Worm (Caenorhabditis elegans) whole organism, L4 larva: Measurements from ENCODE around the gene nhr-12.

ENCODE experiments used
- ZK337.2 ChIP-seq: fragments of 200-800 bp; sonication (Bioruptor generic); IDR thresholded peaks from 2 replicates; pipeline ENCODE4 v1.3.6; 2022; ENCODE audit warnings: missing genetic modification reagents, missing genetic modification characterization, missing compliant biosample characterization
- aha-1 ChIP-seq: fragments of 150-350 bp; peaks from one replicate; lab custom pipeline; 2014; ENCODE audit warnings: missing biosample characterization, missing genetic modification characterization
- arid-1 ChIP-seq: fragments of 200-800 bp; sonication (Bioruptor generic); conservative IDR thresholded peaks from 2 replicates; pipeline ENCODE4 v1.3.6; 2022; ENCODE audit warnings: missing genetic modification reagents, missing genetic modification characterization, missing compliant biosample characterization
- ceh-20 ChIP-seq: fragments of 200-800 bp; sonication (Bioruptor generic); IDR thresholded peaks from 2 replicates; pipeline ENCODE4 v1.3.6; 2022; ENCODE audit warnings: missing genetic modification reagents, missing genetic modification characterization, missing compliant biosample characterization
- ces-1 ChIP-seq: fragments of 150-350 bp; sonication (generic microtip); optimal IDR thresholded peaks from 4 replicates; lab custom pipeline; 2014; ENCODE audit warnings: missing biosample characterization, missing genetic modification reagents, missing genetic modification characterization
- daf-12 ChIP-seq: fragments of 150-350 bp; optimal IDR thresholded peaks from 2 replicates; lab custom pipeline; 2014; ENCODE audit warnings: missing biosample characterization, missing genetic modification reagents, missing genetic modification characterization
- daf-8 ChIP-seq: fragments of 200-800 bp; sonication (Bioruptor generic); IDR thresholded peaks from 2 replicates; pipeline ENCODE4 v1.3.6; 2022; ENCODE audit warnings: missing genetic modification characterization, missing compliant biosample characterization
- dmd-6 ChIP-seq: fragments of 200-800 bp; sonication (Bioruptor generic); IDR thresholded peaks from 2 replicates; pipeline ENCODE4 v1.3.6; 2022; ENCODE audit warnings: missing genetic modification reagents, missing genetic modification characterization, missing compliant biosample characterization
- dmd-8 ChIP-seq: fragments of 200-800 bp; sonication (Bioruptor generic); IDR thresholded peaks from 2 replicates; pipeline ENCODE4 v1.3.6; 2022; ENCODE audit warnings: missing genetic modification characterization, missing compliant biosample characterization
- dpl-1 ChIP-seq: fragments of 150-350 bp; optimal IDR thresholded peaks from 2 replicates; lab custom pipeline; 2014; ENCODE audit warnings: missing biosample characterization, missing genetic modification reagents, missing genetic modification characterization
- duxl-1 ChIP-seq: sonication (generic microtip); optimal IDR thresholded peaks from 2 replicates; lab custom pipeline; 2016; ENCODE audit warnings: mild to moderate bottlenecking, missing genetic modification characterization, moderate library complexity, missing compliant biosample characterization; ENCODE audit not compliant: poor library complexity
- dve-1 ChIP-seq: sonication (generic microtip); optimal IDR thresholded peaks from 2 replicates; lab custom pipeline; 2017; ENCODE audit warnings: antibody characterized with exemption, mild to moderate bottlenecking, missing genetic modification characterization, missing compliant biosample characterization; ENCODE audit not compliant: insufficient read depth
- egl-43 ChIP-seq: fragments of 200-800 bp; sonication (Bioruptor generic); IDR thresholded peaks from 2 replicates; pipeline ENCODE4 v1.3.6; 2022; ENCODE audit warnings: missing genetic modification reagents, missing genetic modification characterization, missing compliant biosample characterization
- hif-1 ChIP-seq, 2 experiments: sonication (generic microtip); optimal IDR thresholded peaks; 2 replicates each; lab custom pipeline; 2016 to 2017; ENCODE audit warnings: missing compliant biosample characterization in 2 of 2, missing genetic modification characterization in 2 of 2, missing genetic modification reagents in 2 of 2, missing genotype in 2 of 2, mild to moderate bottlenecking in 1 of 2
- hlh-11 ChIP-seq: fragments of 200-800 bp; sonication (Bioruptor generic); optimal IDR thresholded peaks from 2 replicates; lab custom pipeline; 2018; ENCODE audit warnings: mild to moderate bottlenecking, missing genetic modification characterization, missing compliant biosample characterization
- jun-1 ChIP-seq: fragments of 150-350 bp; optimal IDR thresholded peaks from 2 replicates; lab custom pipeline; 2014; ENCODE audit warnings: missing biosample characterization, missing genetic modification reagents, missing genetic modification characterization
- lim-7 ChIP-seq: fragments of 200-800 bp; sonication (Bioruptor generic); IDR thresholded peaks from 2 replicates; pipeline ENCODE4 v1.3.6; 2022; ENCODE audit warnings: missing genetic modification characterization, missing compliant biosample characterization
- lin-1 ChIP-seq: fragments of 200-800 bp; sonication (Bioruptor generic); IDR thresholded peaks from 2 replicates; pipeline ENCODE4 v1.3.6; 2022; ENCODE audit warnings: missing genetic modification reagents, missing genetic modification characterization, missing compliant biosample characterization
- lir-3 ChIP-seq: sonication (generic microtip); optimal IDR thresholded peaks from 2 replicates; lab custom pipeline; 2016; ENCODE audit warnings: mild to moderate bottlenecking, missing genetic modification characterization, missing compliant biosample characterization
- lsy-2 ChIP-seq, 2 experiments: fragments of 150-350 bp in 1 of 2; sonication (generic microtip) in 1 of 2; optimal IDR thresholded peaks; 2 replicates each; lab custom pipeline; 2014 to 2017; ENCODE audit warnings: missing biosample characterization in 2 of 2, missing genetic modification characterization in 2 of 2
- madf-5 ChIP-seq, 2 experiments: fragments of 200-800 bp; sonication (Bioruptor generic); IDR thresholded peaks; 2 replicates each; pipeline ENCODE4 v1.3.6; 2022; ENCODE audit warnings: missing compliant biosample characterization in 2 of 2, missing genetic modification characterization in 2 of 2
- madf-9 ChIP-seq: fragments of 200-800 bp; sonication (Bioruptor generic); conservative IDR thresholded peaks from 2 replicates; pipeline ENCODE4 v1.3.6; 2022; ENCODE audit warnings: missing genetic modification reagents, missing genetic modification characterization, missing compliant biosample characterization
- mdl-1 ChIP-seq, 2 experiments: fragments of 150-350 bp in 1 of 2; sonication (generic microtip) in 1 of 2; optimal IDR thresholded peaks; 2 replicates each; lab custom pipeline; 2014 to 2017; ENCODE audit warnings: missing biosample characterization in 2 of 2, missing genetic modification characterization in 2 of 2
- mxl-3 ChIP-seq: fragments of 200-800 bp; sonication (Bioruptor generic); optimal IDR thresholded peaks from 2 replicates; lab custom pipeline; 2018; ENCODE audit warnings: mild to moderate bottlenecking, missing genetic modification characterization, missing compliant biosample characterization
- nhr-11 ChIP-seq: fragments of 150-350 bp; optimal IDR thresholded peaks from 2 replicates; lab custom pipeline; 2014; ENCODE audit warnings: missing biosample characterization, missing genetic modification characterization
- nhr-237 ChIP-seq: sonication (generic microtip); optimal IDR thresholded peaks from 2 replicates; lab custom pipeline; 2017; ENCODE audit warnings: missing biosample characterization, missing genetic modification characterization
- nhr-28 ChIP-seq: fragments of 150-350 bp; optimal IDR thresholded peaks from 2 replicates; lab custom pipeline; 2014; ENCODE audit warnings: missing biosample characterization, missing genetic modification characterization
- nhr-77 ChIP-seq: fragments of 150-350 bp; optimal IDR thresholded peaks from 2 replicates; lab custom pipeline; 2014; ENCODE audit warnings: missing biosample characterization, missing genetic modification characterization
- pha-4 ChIP-seq, 2 experiments: fragments of 150-350 bp in 1 of 2; fragments of 200-800 bp in 1 of 2; sonication (Bioruptor generic) in 1 of 2; IDR thresholded peaks in 1 of 2; optimal IDR thresholded peaks in 1 of 2; 2 replicates each; pipeline versions ENCODE4 v1.3.6 to Lab custom; 2014 to 2022; ENCODE audit warnings: missing genetic modification characterization in 2 of 2, missing genetic modification reagents in 2 of 2, missing biosample characterization in 1 of 2, missing compliant biosample characterization in 1 of 2
- sdz-12 ChIP-seq: fragments of 200-800 bp; sonication (Bioruptor generic); optimal IDR thresholded peaks from 2 replicates; lab custom pipeline; 2018; ENCODE audit warnings: mild to moderate bottlenecking, missing genetic modification characterization, missing compliant biosample characterization
- snpc-1.2 ChIP-seq: fragments of 200-800 bp; sonication (Bioruptor generic); IDR thresholded peaks from 2 replicates; pipeline ENCODE4 v1.3.6; 2022; ENCODE audit warnings: missing genetic modification reagents, missing genetic modification characterization, missing compliant biosample characterization
- snpc-4 ChIP-seq: fragments of 150-350 bp; optimal IDR thresholded peaks from 2 replicates; lab custom pipeline; 2014; ENCODE audit warnings: missing biosample characterization, missing genetic modification characterization
- spr-1 ChIP-seq: sonication (generic microtip); optimal IDR thresholded peaks from 2 replicates; lab custom pipeline; 2016; ENCODE audit warnings: mild to moderate bottlenecking, missing genetic modification characterization, missing compliant biosample characterization
- spr-3 ChIP-seq: fragments of 200-800 bp; sonication (Bioruptor generic); optimal IDR thresholded peaks from 2 replicates; lab custom pipeline; 2018; ENCODE audit warnings: mild to moderate bottlenecking, missing genetic modification characterization, missing compliant biosample characterization
- tag-97 ChIP-seq: fragments of 200-800 bp; sonication (Bioruptor generic); IDR thresholded peaks from 2 replicates; pipeline ENCODE4 v1.3.6; 2022; ENCODE audit warnings: missing genetic modification characterization, missing compliant biosample characterization
- unc-39 ChIP-seq: sonication (generic microtip); optimal IDR thresholded peaks from 2 replicates; lab custom pipeline; 2017; ENCODE audit warnings: missing biosample characterization, missing genetic modification characterization
- unc-62 ChIP-seq, 3 experiments: fragments of 150-350 bp in 1 of 3; sonication (generic microtip); optimal IDR thresholded peaks in 2 of 3; peaks in 1 of 3; 1 replicate in 1 of 3; 2 replicates in 2 of 3; lab custom pipeline; 2014 to 2017; ENCODE audit warnings: missing biosample characterization in 3 of 3, missing genetic modification characterization in 3 of 3, missing genetic modification reagents in 3 of 3, missing genotype in 1 of 3
- vab-7 ChIP-seq: fragments of 200-800 bp; sonication (Bioruptor generic); IDR thresholded peaks from 2 replicates; pipeline ENCODE4 v1.3.6; 2022; ENCODE audit warnings: missing genetic modification reagents, missing genetic modification characterization, missing compliant biosample characterization
- zfp-2 ChIP-seq: sonication (generic microtip); optimal IDR thresholded peaks from 2 replicates; lab custom pipeline; 2016; ENCODE audit warnings: mild to moderate bottlenecking, missing genetic modification characterization, missing compliant biosample characterization
- zfp-3 ChIP-seq: fragments of 200-800 bp; sonication (Bioruptor generic); conservative IDR thresholded peaks from 2 replicates; pipeline ENCODE4 v1.3.6; 2022; ENCODE audit warnings: missing genetic modification reagents, missing genetic modification characterization, missing compliant biosample characterization

nhr-12 gene

ce11 chrV:10123324-10123723 is 39.5 kb upstream of the nhr-12 start, which contains the start of gene C08B6.6:
C08B6.6 (plus strand) TSS chrV:10123624.
- no peak for TF ChIP-seq egl-43 (GFP tag; lab: Robert Waterston, UW)
- TF ChIP-seq ceh-20 (GFP tag; lab: Robert Waterston, UW) = no peak
- no peak for TF ChIP-seq zfp-3 (GFP tag; lab: Robert Waterston, UW)
- no peak for TF ChIP-seq nhr-28 (tag; lab: Kevin White, UChicago)
- no peak for TF ChIP-seq spr-1 (tag; lab: Kevin White, UChicago)
- no peak for TF ChIP-seq vab-7 (GFP tag; lab: Robert Waterston, UW)
- TF ChIP-seq hif-1 (tag; optimal IDR thresholded peaks at IDR 0.05; lab: Kevin White, UChicago) = no peak
- no peak for TF ChIP-seq dpl-1
- TF ChIP-seq zfp-2 (tag; lab: Kevin White, UChicago) = no peak
- no peak for TF ChIP-seq mxl-3 (GFP tag; lab: Kevin White, UChicago)
- no peak for TF ChIP-seq dve-1
- TF ChIP-seq, all 104 proteins: peak for 0

- TF ChIP-seq nhr-11 (tag; lab: Kevin White, UChicago) (no peak), madf-9 (GFP tag; lab: Robert Waterston, UW) (no peak), madf-5 (GFP tag; IDR thresholded peaks at IDR 0.05; lab: Robert Waterston, UW) (no peak), ces-1 (GFP tag; lab: Kevin White, UChicago) (no peak), lsy-2 (tag; optimal IDR thresholded peaks at IDR 0.05; lab: Kevin White, UChicago) (no peak), sdz-12 (GFP tag; lab: Kevin White, UChicago) (no peak), unc-62 (GFP tag; optimal IDR thresholded peaks at IDR 0.05 in 1 of 2; lab: Kevin White, UChicago) (no peak), unc-62 (tag; optimal IDR thresholded peaks at IDR 0.05; lab: Kevin White, UChicago) (no peak)
- TF ChIP-seq, all 104 proteins: peak for 0
Measured at ce11 chrV:10122670-10123069, 38.8 kb upstream of the nhr-12 start, which contains the start of gene srxa-19. srxa-19 (minus strand) TSS chrV:10122770.

ce11 chrV:10120898-10121297 is 37.0 kb upstream of the nhr-12 start, which contains the start of gene srxa-18:
srxa-18 (minus strand) TSS chrV:10120997.
- TF ChIP-seq dmd-8 (GFP tag; lab: Robert Waterston, UW) = no peak
- no peak for TF ChIP-seq nhr-237 (tag; lab: Kevin White, UChicago)
- no peak for TF ChIP-seq dmd-6 (GFP tag; lab: Robert Waterston, UW)
- no peak for TF ChIP-seq vab-7 (GFP tag; lab: Robert Waterston, UW)
- no peak for TF ChIP-seq lin-1 (GFP tag; lab: Robert Waterston, UW)
- TF ChIP-seq arid-1 (GFP tag; lab: Robert Waterston, UW) = no peak
- TF ChIP-seq lim-7 (GFP tag; lab: Robert Waterston, UW) = no peak
- no peak for TF ChIP-seq madf-5 (GFP tag; IDR thresholded peaks at IDR 0.05; lab: Robert Waterston, UW)
- TF ChIP-seq unc-39 (tag; lab: Kevin White, UChicago) = no peak

- TF ChIP-seq nhr-77 (tag; lab: Kevin White, UChicago) (no peak), aha-1 (tag; lab: Kevin White, UChicago) (no peak), spr-3 (GFP tag; lab: Kevin White, UChicago) (no peak), daf-8 (GFP tag; lab: Robert Waterston, UW) (no peak), snpc-1.2 (no peak), snpc-4 (tag; lab: Kevin White, UChicago) (no peak), nhr-28 (tag; lab: Kevin White, UChicago) (no peak), jun-1 (tag; lab: Kevin White, UChicago) (no peak), duxl-1 (tag; lab: Kevin White, UChicago) (no peak), lir-3 (no peak), mdl-1 (tag; optimal IDR thresholded peaks at IDR 0.05; lab: Kevin White, UChicago) (no peak), ZK337.2 (GFP tag; lab: Robert Waterston, UW) (no peak), hlh-11 (tag; lab: Kevin White, UChicago) (no peak), arid-1 (GFP tag; lab: Robert Waterston, UW) (no peak), tag-97 (GFP tag; lab: Robert Waterston, UW) (no peak), pha-4 (GFP tag; IDR thresholded peaks at IDR 0.05; lab: Robert Waterston, UW) (no peak), pha-4 (tag; optimal IDR thresholded peaks at IDR 0.05; lab: Kevin White, UChicago) (no peak), daf-12 (tag; lab: Kevin White, UChicago) (no peak)
Measured at ce11 chrV:10117465-10117864, 33.6 kb upstream of the nhr-12 start, which contains the start of gene C08B6.5. C08B6.5 (plus strand) TSS chrV:10117765.
